Fruit fly (Drosophila melanogaster): ENCODE data around the gene CG14195.

CG14195 gene

DNA sequence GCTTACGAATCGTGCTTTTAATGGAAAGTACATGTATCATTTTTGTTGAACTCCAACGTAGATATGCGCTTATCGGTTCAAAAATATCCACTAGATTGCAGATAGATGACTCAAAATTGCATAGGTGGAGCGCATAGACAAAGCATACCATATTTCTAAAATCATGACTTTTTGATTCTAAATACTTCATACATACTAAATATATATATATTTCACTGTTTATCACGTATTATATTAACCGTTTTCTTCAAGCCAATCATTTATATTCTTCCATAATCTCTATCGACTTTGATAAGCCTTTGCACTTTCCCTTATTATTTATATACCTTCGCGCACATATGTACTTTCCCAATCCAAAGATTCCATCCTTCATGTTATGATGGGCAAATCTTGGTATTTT, at the start of gene CG14195:
TSS of gene CG14195 (minus strand) at position 101 of the 400 bp plus-strand sequence.
- no peak for TF ChIP-seq noc (tag; optimal IDR thresholded peaks at IDR 0.05)

DNA sequence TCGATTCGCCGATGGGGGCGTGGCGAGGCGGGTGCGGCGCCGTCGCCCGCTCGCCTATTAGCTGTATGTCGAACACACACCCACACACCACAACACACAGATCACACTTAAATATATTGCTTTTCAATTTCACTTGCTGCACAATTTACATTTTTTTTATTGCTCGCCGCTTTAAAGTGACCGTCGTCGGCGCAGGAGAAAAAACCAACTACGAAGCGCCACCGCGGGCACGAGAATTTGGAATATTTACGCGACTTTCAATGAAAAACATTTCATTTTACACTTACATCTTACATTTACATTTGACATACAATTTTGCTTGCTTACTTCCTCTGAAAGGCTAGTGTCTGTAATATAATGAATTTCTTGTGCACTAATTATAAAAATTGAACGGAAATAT, 49.2 kb upstream of the CG14195 start, which contains the start of gene rictor:
TSS of gene rictor (minus strand) at position 170 of the 400 bp plus-strand sequence.
- no peak for TF ChIP-seq noc (tag; optimal IDR thresholded peaks at IDR 0.05)

DNA sequence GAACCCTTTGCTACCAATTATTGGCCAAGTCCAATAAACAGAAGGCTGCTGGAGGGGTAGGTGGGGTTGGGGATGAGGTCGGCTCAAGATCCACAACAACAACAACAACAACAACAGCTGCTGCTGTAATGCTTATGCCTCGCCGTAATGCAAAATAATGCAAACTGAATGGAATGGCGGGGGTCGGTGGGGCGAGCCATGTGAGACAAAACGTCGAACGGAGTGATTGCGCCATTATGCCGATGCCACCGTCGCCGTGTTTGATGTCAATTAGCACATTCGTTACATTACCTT, 48.8 kb upstream of the CG14195 start:
- no peak for TF ChIP-seq noc (tag; optimal IDR thresholded peaks at IDR 0.05)

DNA sequence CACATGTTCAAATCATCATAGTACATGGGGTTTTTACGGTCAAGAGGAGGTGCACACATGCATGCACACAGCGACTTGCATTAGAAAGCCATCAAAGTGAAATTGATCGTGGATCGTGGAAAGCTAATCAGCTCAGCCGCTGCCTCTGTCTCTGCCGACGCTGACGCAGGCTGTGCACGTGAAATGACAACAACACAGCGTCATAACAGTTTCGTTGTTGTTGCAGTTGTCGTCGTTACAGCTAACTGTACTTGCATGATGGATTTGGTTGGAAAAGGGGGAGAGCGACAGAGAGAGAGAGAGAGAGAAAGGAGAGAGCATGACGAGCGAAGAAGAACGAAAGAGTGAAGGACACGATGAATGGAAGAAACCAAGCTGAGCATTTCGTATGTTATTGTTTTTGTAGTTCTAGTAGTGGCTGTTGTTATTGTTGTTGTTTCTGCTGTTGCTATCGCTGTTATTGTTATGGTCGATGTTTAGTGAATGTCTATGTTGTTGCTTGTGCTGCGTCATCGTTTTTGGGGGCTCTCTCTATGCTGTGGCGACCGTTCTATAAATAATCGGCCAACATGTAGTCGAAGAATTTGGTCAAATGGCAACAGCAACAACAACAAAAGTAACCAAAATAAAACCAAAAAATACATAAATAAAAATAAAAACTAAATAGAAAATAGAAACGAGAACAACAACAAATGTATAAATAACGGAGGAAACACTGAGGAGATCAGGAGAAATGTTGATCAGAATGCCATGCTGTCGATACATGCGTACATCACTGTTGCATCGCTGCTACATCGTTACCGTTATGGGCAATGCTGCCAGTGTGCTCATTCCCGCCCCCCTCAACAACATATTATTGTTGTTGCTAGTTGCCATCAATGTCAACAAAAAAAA, 48.2 kb upstream of the CG14195 start:
- TF ChIP-seq noc (tag; optimal IDR thresholded peaks at IDR 0.05), result no peak

DNA sequence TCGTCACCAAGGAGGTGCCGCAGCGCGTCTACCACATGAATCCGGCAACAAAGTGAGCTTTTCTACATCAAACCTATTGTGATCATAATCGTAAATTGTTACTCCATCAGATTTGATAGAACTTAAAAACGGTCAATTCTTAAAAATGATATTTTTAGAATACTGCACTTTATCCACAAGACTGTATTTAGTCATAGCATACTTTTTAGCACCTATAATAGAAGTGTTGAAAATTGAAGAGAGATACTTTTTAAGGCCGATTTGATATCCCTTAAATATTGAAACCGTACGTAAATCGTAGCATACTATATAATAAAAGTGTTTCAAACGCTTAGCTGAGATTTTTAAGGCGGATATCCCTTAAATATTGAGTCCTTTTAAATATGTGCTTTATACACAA, 38.3 kb upstream of the CG14195 start:
- TF ChIP-seq noc (tag; optimal IDR thresholded peaks at IDR 0.05), result no peak

DNA sequence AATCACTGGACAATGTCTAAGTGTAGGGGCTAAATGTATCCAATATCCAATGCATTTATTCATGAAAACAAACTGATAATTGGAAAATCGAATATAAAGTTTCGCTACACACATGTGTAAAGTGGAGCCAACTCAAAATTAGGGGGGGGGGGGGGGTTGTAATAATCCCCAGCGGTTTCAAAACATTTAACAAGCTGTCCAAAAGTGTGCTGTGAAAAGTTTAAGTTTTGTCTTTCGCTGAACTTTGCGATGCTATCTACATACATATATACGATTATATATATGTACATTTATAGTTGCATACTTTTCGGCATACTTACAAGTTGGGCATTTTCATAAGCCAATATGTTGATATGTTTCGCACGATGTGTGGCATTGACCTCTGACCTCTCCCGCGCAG, 37.5 kb upstream of the CG14195 start:
- TF ChIP-seq noc (tag; optimal IDR thresholded peaks at IDR 0.05), result no peak

DNA sequence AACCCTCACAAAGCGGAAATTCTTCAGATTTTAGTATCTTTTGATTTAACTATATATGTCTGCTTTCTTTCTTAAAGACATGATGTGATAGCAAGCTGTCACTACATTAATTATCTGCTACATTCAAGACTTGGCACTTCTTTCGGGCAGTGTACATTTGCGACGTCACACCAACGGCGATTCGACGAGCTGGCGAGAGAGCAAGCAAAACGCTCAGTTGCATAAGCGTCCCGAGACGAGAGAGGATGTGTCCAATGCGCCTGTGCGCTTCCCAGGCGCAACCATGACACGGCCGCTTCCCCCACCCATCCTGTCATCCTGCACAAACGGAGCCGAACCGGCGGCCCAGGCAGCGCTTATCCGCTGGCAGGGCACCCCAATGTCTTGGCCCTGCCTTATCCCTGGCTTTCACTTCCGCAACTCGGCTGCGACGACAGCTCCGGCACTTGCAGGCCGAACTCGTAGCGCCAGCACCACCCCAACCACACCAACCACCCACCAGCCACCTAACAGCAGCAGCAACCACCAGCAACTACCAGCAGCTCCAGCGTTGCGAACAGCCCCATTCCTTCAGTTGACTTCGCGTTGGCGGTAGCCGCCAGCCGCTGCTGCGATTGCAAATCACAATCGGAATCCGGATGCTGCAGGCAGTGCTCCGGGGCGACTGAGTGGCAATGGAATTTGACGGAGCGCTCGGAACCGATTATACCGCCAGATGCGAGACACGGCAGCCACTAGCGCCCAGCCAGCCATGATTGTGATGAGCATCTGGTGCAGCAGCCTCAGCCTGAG, 36.7 kb upstream of the CG14195 start, which contains the start of gene Hs3st-B:
TSS of gene Hs3st-B (plus strand) at position 214 of the 792 bp plus-strand sequence.
- TF ChIP-seq noc (tag; optimal IDR thresholded peaks at IDR 0.05), result no peak

DNA sequence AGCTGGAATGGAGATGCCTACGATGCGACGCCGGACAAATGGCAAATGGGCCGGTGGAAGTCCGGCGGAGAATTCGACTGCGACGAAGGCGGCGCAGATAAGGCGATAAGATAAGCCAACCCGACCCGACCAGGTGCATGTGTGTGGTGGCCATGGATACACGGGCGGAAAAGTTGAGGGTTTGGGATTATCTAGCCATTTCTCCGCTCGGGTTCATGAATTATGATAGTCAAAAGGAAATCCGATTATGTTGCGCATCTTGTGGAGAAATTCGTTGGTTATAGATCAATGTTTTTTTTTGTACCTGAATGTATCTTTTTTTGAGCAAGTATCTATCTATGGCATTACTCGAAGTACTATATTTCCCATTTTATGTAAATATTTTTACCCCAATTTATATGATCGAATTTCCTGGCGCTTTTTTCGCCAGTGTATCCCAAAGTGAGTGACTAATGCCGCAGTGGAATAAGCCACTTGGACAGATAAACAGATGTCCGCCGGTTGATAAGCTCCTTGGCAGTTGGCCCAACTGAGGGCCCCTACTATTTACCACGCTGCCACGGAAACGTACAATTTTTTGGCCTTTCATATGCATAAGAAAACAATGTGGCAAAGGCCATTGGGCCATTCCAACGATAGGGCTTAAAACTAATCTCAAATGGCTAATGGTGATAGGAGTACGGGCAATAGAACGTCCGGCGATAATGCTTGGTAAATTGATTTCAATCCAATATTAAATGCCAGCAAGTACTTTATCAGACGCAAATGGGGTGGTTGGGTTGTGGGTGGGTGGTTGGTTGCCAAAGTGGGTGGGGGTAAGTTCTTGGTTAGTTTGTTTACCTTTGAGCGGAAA, 35.5 kb upstream of the CG14195 start, which contains the start of gene CG7992:
TSS of gene CG7992 (minus strand) at position 51 of the 853 bp plus-strand sequence.
- TF ChIP-seq noc (tag; optimal IDR thresholded peaks at IDR 0.05), result peak; percentile 90

DNA sequence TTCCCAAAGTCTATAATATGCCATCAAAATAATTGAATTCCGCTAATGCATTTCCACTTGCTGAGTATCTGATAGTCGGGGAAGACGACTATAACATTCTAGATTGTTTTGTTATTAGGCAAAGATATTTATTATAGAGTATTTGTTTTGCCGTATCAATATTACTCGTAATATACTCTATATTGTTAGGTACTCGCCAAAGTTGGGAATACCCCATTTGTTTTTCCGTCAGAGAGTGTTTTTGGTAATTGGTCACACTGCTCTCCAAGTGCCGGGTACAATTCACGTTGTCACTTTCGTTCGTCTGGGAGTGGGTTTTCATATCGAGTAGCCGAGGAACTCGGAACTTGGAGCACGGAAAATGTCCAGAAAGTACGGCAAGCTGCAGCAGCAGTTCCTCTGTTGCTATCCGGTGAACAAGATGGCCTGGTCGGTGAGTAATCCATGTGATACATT, 31.5 kb upstream of the CG14195 start, which contains the start of gene CG7889:
TSS of gene CG7889 (plus strand) at position 253 of the 456 bp plus-strand sequence.
- peak; percentile 31 for TF ChIP-seq noc (tag; optimal IDR thresholded peaks at IDR 0.05)

DNA sequence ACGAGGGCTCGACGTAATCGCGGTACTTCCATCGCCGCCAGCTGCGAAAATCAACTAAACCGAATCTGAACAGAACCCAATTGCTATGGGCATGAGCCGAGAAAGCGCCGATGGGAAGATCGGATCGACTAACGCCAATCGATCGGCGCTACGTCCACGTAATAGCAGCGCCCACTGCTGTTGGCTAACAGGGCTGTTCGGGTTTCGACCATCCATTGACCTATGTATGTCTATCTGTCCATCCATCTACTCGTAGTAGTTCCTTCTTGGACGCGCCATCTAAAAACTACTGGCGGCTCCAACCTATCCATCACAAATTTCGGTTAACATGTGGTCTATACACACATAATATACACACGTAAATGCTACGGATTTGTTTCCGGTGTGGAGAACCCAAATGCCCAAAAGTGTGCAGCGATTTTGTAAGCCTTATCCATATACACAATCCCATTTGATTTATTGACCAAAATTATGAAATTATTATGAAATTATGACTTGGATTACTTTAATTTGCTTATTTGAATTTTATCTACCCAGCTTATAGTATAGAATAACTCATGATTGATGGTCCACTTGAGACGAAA, 30.0 kb upstream of the CG14195 start, which contains the start of gene CG14196:
TSS of gene CG14196 (minus strand) at position 51 of the 584 bp plus-strand sequence.
- no peak for TF ChIP-seq noc (tag; optimal IDR thresholded peaks at IDR 0.05)

DNA sequence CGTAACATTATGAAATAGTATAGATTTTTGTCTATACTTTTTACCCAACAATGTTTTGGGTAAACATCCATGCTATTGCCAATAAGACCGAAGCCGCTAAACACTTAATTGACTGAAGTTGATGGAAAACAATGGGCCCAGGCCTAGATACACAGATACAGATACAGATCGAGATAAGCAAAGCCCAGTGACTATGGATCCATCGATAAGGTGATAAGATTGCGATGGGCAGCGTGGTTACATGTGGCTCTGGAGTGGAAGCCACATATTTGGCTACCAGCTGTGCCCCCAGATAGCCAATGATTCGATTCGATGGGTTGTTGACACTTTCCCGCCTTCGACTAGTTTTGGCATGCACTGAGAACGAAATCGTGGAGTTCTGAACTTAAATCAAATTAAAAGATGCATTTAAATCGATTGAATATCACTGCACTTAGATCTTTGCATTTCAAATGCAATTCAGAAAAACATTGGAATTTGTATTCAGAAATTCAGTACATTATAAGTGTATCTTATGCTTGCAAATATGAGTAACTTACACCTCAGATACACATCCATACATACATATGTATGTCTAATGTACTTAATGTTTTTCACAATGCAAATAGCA, 28.5 kb upstream of the CG14195 start:
- TF ChIP-seq noc (tag; optimal IDR thresholded peaks at IDR 0.05), result no peak

DNA sequence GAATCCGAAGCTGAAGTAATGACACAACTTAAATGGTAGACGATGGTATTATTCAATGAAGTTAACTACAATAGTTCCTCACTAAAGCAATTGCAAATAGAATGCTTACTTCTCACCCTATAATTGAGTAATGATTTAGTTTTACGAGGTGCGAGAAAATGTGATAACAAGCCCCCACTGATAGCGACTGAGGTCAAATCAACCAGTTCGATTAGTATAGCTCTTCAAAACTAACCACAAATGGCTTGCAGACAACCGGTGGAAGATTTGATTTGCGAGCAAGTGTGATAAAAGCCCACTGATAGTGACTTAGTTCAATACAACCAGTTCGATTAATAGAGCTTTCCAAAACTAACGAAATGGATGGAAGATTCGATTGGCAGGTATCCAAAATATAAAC, 27.5 kb upstream of the CG14195 start:
- no peak for TF ChIP-seq noc (tag; optimal IDR thresholded peaks at IDR 0.05)

DNA sequence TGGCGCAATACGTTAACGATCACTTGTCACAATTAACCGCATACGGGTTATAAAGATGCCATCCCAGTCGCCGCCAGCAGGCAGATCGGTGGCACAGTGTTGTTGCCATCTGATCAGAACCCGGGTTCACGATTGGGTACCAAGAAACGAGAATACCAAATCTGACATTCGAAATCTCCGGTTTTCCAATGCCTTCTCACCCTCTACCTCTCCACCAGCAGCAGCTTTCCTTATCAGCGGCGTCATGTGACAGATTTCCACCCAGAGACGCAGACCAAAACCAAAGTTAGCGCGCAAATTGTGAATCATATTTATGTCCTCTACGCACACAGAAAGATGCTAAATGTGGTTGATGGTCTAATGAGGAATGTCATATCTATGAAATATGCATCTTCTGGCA, 26.7 kb upstream of the CG14195 start:
- no peak for TF ChIP-seq noc (tag; optimal IDR thresholded peaks at IDR 0.05)

DNA sequence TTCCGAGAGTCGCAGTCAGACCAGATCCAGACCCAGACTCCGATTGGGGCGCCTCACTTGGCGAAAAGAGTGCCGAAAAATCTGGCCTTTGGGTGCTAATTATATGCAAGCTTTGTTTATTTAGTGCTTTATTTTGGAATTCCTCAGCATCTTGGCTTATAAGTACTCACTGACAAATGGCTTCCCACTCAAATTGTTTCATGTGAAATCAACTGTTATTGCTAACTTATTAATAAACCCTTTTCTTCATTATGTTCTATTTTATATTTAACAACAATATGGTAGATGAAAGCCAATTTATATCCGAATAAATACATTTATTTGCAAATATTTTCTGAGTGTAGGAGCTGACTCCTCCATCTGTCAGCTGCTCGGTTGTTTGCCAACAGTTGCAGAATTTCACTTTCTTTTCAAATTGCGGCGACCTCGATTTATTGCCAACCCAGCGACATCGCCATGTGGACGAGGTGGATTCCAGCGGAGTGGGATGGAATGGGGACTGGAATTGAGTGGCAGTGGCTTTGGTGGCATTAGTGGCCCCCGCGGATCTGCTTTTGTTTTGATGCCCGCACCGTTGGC, 18.1 kb upstream of the CG14195 start:
- no peak for TF ChIP-seq noc (tag; optimal IDR thresholded peaks at IDR 0.05)

Data from whole organism, larva.